Worm (Caenorhabditis elegans): Measurements from ENCODE around the gene spp-19.
"Not testable (repeated sequence)": the region's sequence is repeated elsewhere in the genome, so short reads cannot be mapped to it uniquely, and the experiment has no call there.

The spp-19 gene

ce11 chrV:6590283-6590682, 28.8 kb upstream of the spp-19 start, which contains the start of gene ZK1055.2:
Gene ZK1055.2 (plus strand): TSS chrV:6590583.
- no peak for TF ChIP-seq madf-5 (GFP tag; IDR thresholded peaks at IDR 0.05)
- TF ChIP-seq pha-4 (GFP tag; IDR thresholded peaks at IDR 0.05), result no peak
- no peak for TF ChIP-seq pha-4 (tag; optimal IDR thresholded peaks at IDR 0.05)
- TF ChIP-seq lin-13 (GFP tag; optimal IDR thresholded peaks at IDR 0.05), result no peak
- no peak for TF ChIP-seq Y105C5A.15 (GFP tag; IDR thresholded peaks at IDR 0.05)
- TF ChIP-seq aly-2 (tag; optimal IDR thresholded peaks at IDR 0.05), result no peak
- no peak for TF ChIP-seq nhr-48 (tag; optimal IDR thresholded peaks at IDR 0.05)
- TF ChIP-seq lin-1 (GFP tag; IDR thresholded peaks at IDR 0.05), result no peak
- no peak for TF ChIP-seq Y48G9A.11 (GFP tag; IDR thresholded peaks at IDR 0.05)
- no peak for TF ChIP-seq F26F4.8 (GFP tag; conservative IDR thresholded peaks at IDR 0.05)
- no peak for TF ChIP-seq lin-29 (GFP tag; IDR thresholded peaks at IDR 0.05)
- no peak for TF ChIP-seq nhr-10 (tag; optimal IDR thresholded peaks at IDR 0.05)
- no peak for TF ChIP-seq mdt-29 (GFP tag; IDR thresholded peaks at IDR 0.05)
- no peak for TF ChIP-seq cey-2 (tag; optimal IDR thresholded peaks at IDR 0.05; ENCODE audit: borderline replicate concordance, insufficient read depth)
- no peak for TF ChIP-seq rbr-2 (tag; optimal IDR thresholded peaks at IDR 0.05)
- no peak for TF ChIP-seq daf-12 (tag; optimal IDR thresholded peaks at IDR 0.05)
- TF ChIP-seq lin-15B (tag; optimal IDR thresholded peaks at IDR 0.05), result no peak
- no peak for TF ChIP-seq skn-1 (tag; optimal IDR thresholded peaks at IDR 0.05)

ce11 chrV:6581762-6582161, 20.3 kb upstream of the spp-19 start, which contains the start of gene ZK1055.4:
Gene ZK1055.4 (plus strand): TSS chrV:6582062.
- TF ChIP-seq nhr-10 (tag; optimal IDR thresholded peaks at IDR 0.05); lir-3 (tag; optimal IDR thresholded peaks at IDR 0.05); hlh-30 (tag; optimal IDR thresholded peaks at IDR 0.05; ENCODE audit: insufficient read depth): not testable (repeated sequence)

DNA sequence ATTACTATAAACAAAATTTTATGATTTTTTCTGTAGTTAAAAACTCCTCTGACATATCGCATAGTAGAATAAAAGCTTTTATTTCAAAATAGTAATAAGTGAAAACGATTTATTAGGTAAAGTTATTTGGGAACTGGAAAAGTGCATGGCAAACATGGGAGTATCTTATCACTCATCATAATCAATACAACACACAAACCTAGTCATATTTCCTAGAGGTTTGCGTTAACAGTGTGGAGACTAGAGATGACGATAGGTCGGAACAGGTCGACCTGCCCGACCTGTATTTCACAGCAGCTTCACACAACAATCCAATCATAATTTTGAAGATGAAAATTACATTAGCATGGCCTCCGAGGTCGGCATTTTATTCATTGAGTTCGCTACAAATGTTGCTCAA, 18.5 kb upstream of the spp-19 start, which contains the start of gene EGAP9.3:
Gene EGAP9.3 (minus strand): TSS at position 131 of the 400 bp plus-strand sequence.
- TF ChIP-seq nhr-28 (tag; optimal IDR thresholded peaks at IDR 0.05) (peak; percentile 69), pqm-1 (tag; optimal IDR thresholded peaks at IDR 0.05) (peak; percentile 43), lin-29 (GFP tag; IDR thresholded peaks at IDR 0.05) (no peak), daf-16 (GFP tag; optimal IDR thresholded peaks at IDR 0.05) (no peak), daf-16 (tag; optimal IDR thresholded peaks at IDR 0.05) (peak; percentile 19)

ce11 chrV:6576567-6576966, 15.1 kb upstream of the spp-19 start, which contains the start of gene EGAP9.4:
Gene EGAP9.4 (plus strand): TSS chrV:6576867.
- TF ChIP-seq gei-8 (GFP tag; optimal IDR thresholded peaks at IDR 0.05) (no peak), unc-62 (GFP tag; optimal IDR thresholded peaks at IDR 0.05 in 1 of 2) (no peak), unc-62 (tag; optimal IDR thresholded peaks at IDR 0.05) (no peak)

DNA sequence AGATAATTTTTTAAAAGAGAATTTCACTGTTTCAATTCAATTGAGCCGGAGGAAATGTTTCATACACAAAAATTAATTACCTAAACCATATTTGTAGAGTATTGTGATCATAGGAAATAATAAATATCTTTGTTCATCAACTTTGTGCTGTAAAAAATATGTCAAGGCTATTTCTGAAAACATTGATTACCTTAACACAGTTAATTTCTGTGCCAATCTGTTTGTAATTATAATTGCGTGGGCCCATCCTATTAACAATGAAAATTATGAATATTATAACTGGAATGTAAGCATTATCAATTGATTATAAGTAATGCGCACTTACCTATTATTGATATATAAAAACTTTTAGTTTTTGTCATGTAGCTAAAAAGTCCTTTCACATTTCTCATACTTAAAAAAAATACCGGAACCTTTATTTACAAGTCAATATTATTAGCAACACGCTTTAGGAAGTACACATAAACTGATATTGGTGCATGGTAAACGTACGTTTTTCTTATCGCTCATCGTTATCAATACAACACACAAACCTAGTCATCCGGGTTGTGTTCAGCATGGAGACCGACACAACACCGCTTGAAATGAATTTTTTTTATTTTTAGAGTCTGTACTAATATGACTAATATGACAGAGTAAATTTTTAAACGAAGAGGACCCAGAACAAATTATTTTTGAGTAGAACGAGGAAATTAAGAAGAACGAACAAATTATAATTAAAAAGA, 14.1 kb upstream of the spp-19 start, which contains the start of gene fut-2:
Gene fut-2 (minus strand): TSS at position 485 of the 725 bp plus-strand sequence.
- TF ChIP-seq unc-39 (tag; optimal IDR thresholded peaks at IDR 0.05) (no peak), mdl-1 (tag; optimal IDR thresholded peaks at IDR 0.05) (peak in 1 of 2 experiments; percentile 5), dmd-6 (GFP tag; IDR thresholded peaks at IDR 0.05) (peak; percentile 33; the same call in 1 of the 2 replicates), pqm-1 (tag; optimal IDR thresholded peaks at IDR 0.05) (peak; percentile 98), nhr-28 (tag; optimal IDR thresholded peaks at IDR 0.05) (peak; percentile 90), madf-9 (GFP tag; conservative IDR thresholded peaks at IDR 0.05) (no peak), daf-16 (GFP tag; optimal IDR thresholded peaks at IDR 0.05) (no peak), daf-16 (tag; optimal IDR thresholded peaks at IDR 0.05) (peak; percentile 96), aha-1 (tag) (peak; percentile 90), snpc-4 (tag; optimal IDR thresholded peaks at IDR 0.05) (no peak), dve-1 (tag; optimal IDR thresholded peaks at IDR 0.05; ENCODE audit: insufficient read depth) (peak; percentile 67)

Data from whole organism, L4 larva.